Worm (Caenorhabditis elegans) whole organism, L3 larva: Measurements from ENCODE around the gene ZK177.1.

ENCODE experiments used
- R02D3.7 ChIP-seq: fragments of 150-350 bp; optimal IDR thresholded peaks from 2 replicates; lab custom pipeline; 2014; ENCODE audit warnings: missing biosample characterization, missing genetic modification characterization
- ZK546.5 ChIP-seq: sonication (generic microtip); optimal IDR thresholded peaks from 2 replicates; lab custom pipeline; 2017; ENCODE audit warnings: missing biosample characterization, missing genetic modification characterization
- aly-2 ChIP-seq: fragments of 150-350 bp; optimal IDR thresholded peaks from 2 replicates; lab custom pipeline; 2014; ENCODE audit warnings: missing biosample characterization, missing genetic modification characterization
- ama-1 ChIP-seq: fragments of 150-350 bp; optimal IDR thresholded peaks from 2 replicates; lab custom pipeline; 2018
- ceh-16 ChIP-seq: sonication (generic microtip); optimal IDR thresholded peaks from 2 replicates; lab custom pipeline; 2017; ENCODE audit warnings: missing biosample characterization, missing genetic modification characterization
- ceh-28 ChIP-seq: fragments of 150-350 bp; optimal IDR thresholded peaks from 2 replicates; lab custom pipeline; 2014; ENCODE audit warnings: missing biosample characterization, missing genetic modification reagents, missing genetic modification characterization
- ceh-82 ChIP-seq: fragments of 150-350 bp; optimal IDR thresholded peaks from 2 replicates; lab custom pipeline; 2014; ENCODE audit warnings: missing biosample characterization, missing genetic modification characterization
- daf-12 ChIP-seq: fragments of 150-350 bp; optimal IDR thresholded peaks from 2 replicates; lab custom pipeline; 2014; ENCODE audit warnings: missing biosample characterization, missing genetic modification reagents, missing genetic modification characterization
- egl-27 ChIP-seq: sonication (generic microtip); optimal IDR thresholded peaks from 4 replicates; lab custom pipeline; 2017; ENCODE audit warnings: missing biosample characterization, missing genetic modification reagents, missing genetic modification characterization
- elt-1 ChIP-seq: fragments of 150-350 bp; optimal IDR thresholded peaks from 2 replicates; lab custom pipeline; 2014; ENCODE audit warnings: missing biosample characterization, missing genetic modification characterization
- elt-2 ChIP-seq: sonication (generic microtip); optimal IDR thresholded peaks from 2 replicates; lab custom pipeline; 2016; ENCODE audit warnings: missing genetic modification reagents, mild to moderate bottlenecking, missing genetic modification characterization, missing compliant biosample characterization
- elt-3 ChIP-seq, 3 experiments: fragments of 150-350 bp in 1 of 3; sonication (generic microtip) in 2 of 3; optimal IDR thresholded peaks; 2 replicates in 2 of 3; 4 replicates in 1 of 3; lab custom pipeline; 2014 to 2017; ENCODE audit warnings: missing biosample characterization in 3 of 3, missing genetic modification characterization in 3 of 3
- eor-1 ChIP-seq, 2 experiments: fragments of 150-350 bp; optimal IDR thresholded peaks; 2 replicates each; lab custom pipeline; 2014 to 2018; ENCODE audit warnings: missing biosample characterization in 2 of 2, missing genetic modification characterization in 2 of 2
- fkh-10 ChIP-seq: sonication (generic microtip); optimal IDR thresholded peaks from 2 replicates; lab custom pipeline; 2017; ENCODE audit warnings: missing biosample characterization, missing genetic modification reagents, missing genetic modification characterization
- fkh-2 ChIP-seq: fragments of 150-350 bp; optimal IDR thresholded peaks from 2 replicates; lab custom pipeline; 2014; ENCODE audit warnings: missing biosample characterization, missing genetic modification reagents, missing genetic modification characterization
- hmg-11 ChIP-seq: sonication (generic microtip); optimal IDR thresholded peaks from 2 replicates; lab custom pipeline; 2016; ENCODE audit warnings: missing genetic modification characterization, missing compliant biosample characterization
- jun-1 ChIP-seq: fragments of 150-350 bp; optimal IDR thresholded peaks from 2 replicates; lab custom pipeline; 2014; ENCODE audit warnings: missing biosample characterization, missing genetic modification reagents, missing genetic modification characterization
- lin-15B ChIP-seq: fragments of 150-350 bp; optimal IDR thresholded peaks from 2 replicates; lab custom pipeline; 2014; ENCODE audit warnings: missing biosample characterization, missing genetic modification characterization
- lin-39 ChIP-seq: fragments of 150-350 bp; optimal IDR thresholded peaks from 2 replicates; lab custom pipeline; 2018; ENCODE audit warnings: missing biosample characterization, missing genetic modification reagents, missing genetic modification characterization
- lsy-12 ChIP-seq: sonication (generic microtip); optimal IDR thresholded peaks from 2 replicates; lab custom pipeline; 2016; ENCODE audit warnings: mild to moderate bottlenecking, missing genetic modification characterization, missing compliant biosample characterization
- mdl-1 ChIP-seq: fragments of 150-350 bp; optimal IDR thresholded peaks from 2 replicates; lab custom pipeline; 2014; ENCODE audit warnings: missing biosample characterization, missing genetic modification characterization
- mml-1 ChIP-seq: fragments of 150-350 bp; sonication (generic microtip); optimal IDR thresholded peaks from 3 replicates; lab custom pipeline; 2014; ENCODE audit warnings: missing biosample characterization, missing genetic modification characterization
- nfya-1 ChIP-seq: sonication (generic microtip); optimal IDR thresholded peaks from 2 replicates; lab custom pipeline; 2017; ENCODE audit warnings: missing genetic modification characterization, mild to moderate bottlenecking, missing compliant biosample characterization, antibody characterized with exemption, moderate library complexity; ENCODE audit not compliant: insufficient read depth
- nhr-12 ChIP-seq: fragments of 150-350 bp; optimal IDR thresholded peaks from 2 replicates; lab custom pipeline; 2014; ENCODE audit warnings: missing biosample characterization, missing genetic modification characterization
- nhr-237 ChIP-seq: fragments of 150-350 bp; optimal IDR thresholded peaks from 2 replicates; lab custom pipeline; 2014; ENCODE audit warnings: missing biosample characterization, missing genetic modification characterization
- nhr-25 ChIP-seq: sonication (generic microtip); optimal IDR thresholded peaks from 2 replicates; lab custom pipeline; 2017; ENCODE audit warnings: missing biosample characterization, missing genetic modification characterization
- nhr-28 ChIP-seq: fragments of 150-350 bp; optimal IDR thresholded peaks from 2 replicates; lab custom pipeline; 2014; ENCODE audit warnings: missing biosample characterization, missing genetic modification characterization
- nhr-43 ChIP-seq: sonication (generic microtip); optimal IDR thresholded peaks from 2 replicates; lab custom pipeline; 2016; ENCODE audit warnings: mild to moderate bottlenecking, missing genetic modification characterization, missing compliant biosample characterization; ENCODE audit not compliant: poor library complexity, severe bottlenecking
- nhr-67 ChIP-seq: fragments of 150-350 bp; optimal IDR thresholded peaks from 2 replicates; lab custom pipeline; 2014; ENCODE audit warnings: missing biosample characterization, missing genetic modification characterization
- nhr-76 ChIP-seq: fragments of 150-350 bp; sonication (generic microtip); optimal IDR thresholded peaks from 5 replicates; lab custom pipeline; 2014; ENCODE audit warnings: missing biosample characterization, missing genetic modification characterization
- pha-4 ChIP-seq: fragments of 150-350 bp; optimal IDR thresholded peaks from 2 replicates; lab custom pipeline; 2014; ENCODE audit warnings: missing biosample characterization, missing genetic modification reagents, missing genetic modification characterization
- pqm-1 ChIP-seq: fragments of 150-350 bp; optimal IDR thresholded peaks from 2 replicates; lab custom pipeline; 2017; ENCODE audit warnings: missing biosample characterization, missing genetic modification characterization, inconsistent platforms
- sea-2 ChIP-seq: fragments of 150-350 bp; sonication (generic microtip); optimal IDR thresholded peaks from 4 replicates; lab custom pipeline; 2014; ENCODE audit warnings: missing biosample characterization, missing genetic modification reagents, missing genetic modification characterization
- snpc-4 ChIP-seq: fragments of 150-350 bp; optimal IDR thresholded peaks from 2 replicates; lab custom pipeline; 2014; ENCODE audit warnings: missing biosample characterization, missing genetic modification characterization
- tbx-2 ChIP-seq: sonication (generic microtip); optimal IDR thresholded peaks from 2 replicates; lab custom pipeline; 2016; ENCODE audit warnings: mild to moderate bottlenecking, missing genetic modification characterization, missing compliant biosample characterization
- unc-39 ChIP-seq: sonication (generic microtip); optimal IDR thresholded peaks from 4 replicates; lab custom pipeline; 2017; ENCODE audit warnings: missing biosample characterization, missing genetic modification characterization
- unc-62 ChIP-seq: fragments of 150-350 bp; sonication (generic microtip); optimal IDR thresholded peaks from 4 replicates; lab custom pipeline; 2014; ENCODE audit warnings: missing biosample characterization, missing genetic modification reagents, missing genetic modification characterization
- zag-1 ChIP-seq: fragments of 150-350 bp; optimal IDR thresholded peaks from 2 replicates; lab custom pipeline; 2014; ENCODE audit warnings: missing biosample characterization, missing genetic modification characterization
- ztf-11 ChIP-seq: fragments of 150-350 bp; optimal IDR thresholded peaks from 2 replicates; lab custom pipeline; 2014; ENCODE audit warnings: missing biosample characterization, missing genetic modification characterization
- ztf-4 ChIP-seq: fragments of 150-350 bp; optimal IDR thresholded peaks from 2 replicates; lab custom pipeline; 2014; ENCODE audit warnings: missing biosample characterization, missing genetic modification characterization

ZK177.1 gene

DNA sequence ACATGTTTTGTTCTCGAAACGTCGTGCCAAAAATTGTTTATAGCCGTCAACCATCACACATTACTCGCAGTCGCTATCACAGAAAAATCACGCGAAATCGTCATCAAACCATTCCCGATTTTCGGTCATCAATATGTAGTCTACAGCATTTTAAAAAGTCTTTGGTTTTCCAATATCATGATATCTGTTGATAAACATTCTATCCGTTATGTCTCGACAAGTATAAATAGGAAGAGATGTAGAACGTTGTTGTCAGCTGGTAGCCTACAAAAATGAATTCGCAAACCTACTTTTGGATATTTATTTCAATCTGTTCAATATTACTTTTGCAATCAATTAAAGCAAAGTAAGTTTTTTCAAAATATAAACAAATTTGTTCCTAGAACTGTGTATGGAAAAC is 31.6 kb upstream of the ZK177.1 start, which contains the start of gene F12A10.1:
Gene F12A10.1, plus strand, starts transcription at position 166 of the 400 bp plus-strand sequence.
- TF ChIP-seq nhr-76 (tag; lab: Kevin White, UChicago) = no peak
- no peak for TF ChIP-seq fkh-2 (tag; lab: Kevin White, UChicago)
- no peak for TF ChIP-seq jun-1 (tag; lab: Kevin White, UChicago)
- TF ChIP-seq nhr-43 = no peak
- no peak for TF ChIP-seq ztf-11
- no peak for TF ChIP-seq nhr-12 (tag; lab: Kevin White, UChicago)

- TF ChIP-seq elt-2 (tag; lab: Kevin White, UChicago) = no peak
- TF ChIP-seq tbx-2 (tag; lab: Kevin White, UChicago) = no peak
- TF ChIP-seq elt-3 (tag; optimal IDR thresholded peaks at IDR 0.05; lab: Kevin White, UChicago) = no peak
- no peak for TF ChIP-seq pha-4 (tag; lab: Kevin White, UChicago)
- no peak for TF ChIP-seq hmg-11 (tag; lab: Kevin White, UChicago)
- TF ChIP-seq eor-1 (tag; optimal IDR thresholded peaks at IDR 0.05; lab: Kevin White, UChicago) = no peak
- no peak for TF ChIP-seq fkh-10 (GFP tag; lab: Kevin White, UChicago)
- TF ChIP-seq lsy-12 (tag; lab: Kevin White, UChicago) = no peak
- no peak for TF ChIP-seq lin-39 (tag; lab: Kevin White, UChicago)
- TF ChIP-seq ZK546.5 (tag; lab: Kevin White, UChicago) = no peak
- TF ChIP-seq ama-1 = no peak
- TF ChIP-seq R02D3.7 (tag; lab: Kevin White, UChicago) = no peak
- TF ChIP-seq unc-62 (GFP tag; lab: Kevin White, UChicago) = no peak
- TF ChIP-seq unc-39 (tag; lab: Kevin White, UChicago) = no peak
- TF ChIP-seq sea-2 (GFP tag; lab: Kevin White, UChicago) = no peak
- TF ChIP-seq ztf-11 = no peak
- no peak for TF ChIP-seq zag-1 (tag; lab: Kevin White, UChicago)
These were observed 30.4 kb upstream of the ZK177.1 start for ce11 chrII:5497541-5497940.

ce11 chrII:5498156-5498739 is 29.7 kb upstream of the ZK177.1 start, which contains the start of the genes suex-1 and F12A10.9:
suex-1 (minus strand) TSS chrII:5498256.
F12A10.9 (plus strand) TSS chrII:5498689.
- no peak for TF ChIP-seq elt-1 (tag; lab: Kevin White, UChicago)
- no peak for TF ChIP-seq pha-4 (tag; lab: Kevin White, UChicago)
- no peak for TF ChIP-seq sea-2 (GFP tag; lab: Kevin White, UChicago)

DNA sequence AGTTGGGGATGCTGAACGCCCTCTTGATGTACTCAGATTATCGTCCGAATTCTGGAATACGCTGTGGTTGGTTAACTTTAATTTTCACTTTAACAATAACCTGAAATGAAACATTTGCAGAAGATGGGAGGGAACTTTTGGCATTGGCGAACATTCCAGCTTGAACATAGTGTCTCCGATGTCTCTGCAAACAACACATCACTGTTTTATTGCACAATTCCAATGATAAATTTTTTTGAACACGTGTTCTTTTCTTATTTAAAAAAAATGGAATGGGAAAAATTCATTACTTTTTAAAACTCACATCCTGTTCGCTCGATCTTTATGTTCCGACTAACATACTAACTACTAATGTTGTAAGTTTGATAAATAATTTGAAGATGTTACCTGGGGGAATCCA is 27.5 kb upstream of the ZK177.1 start, which contains the start of gene fzy-1:
Gene fzy-1, plus strand, starts transcription at position 301 of the 400 bp plus-strand sequence.
- TF ChIP-seq eor-1 (tag; optimal IDR thresholded peaks at IDR 0.05; lab: Kevin White, UChicago) = no peak
- TF ChIP-seq aly-2 (tag; lab: Kevin White, UChicago) = no peak
- no peak for TF ChIP-seq nhr-25 (tag; lab: Kevin White, UChicago)
- no peak for TF ChIP-seq pqm-1
- TF ChIP-seq nhr-28 (tag; lab: Kevin White, UChicago) = no peak
- no peak for TF ChIP-seq nhr-237 (tag; lab: Kevin White, UChicago)
- TF ChIP-seq ZK546.5 (tag; lab: Kevin White, UChicago) = no peak
- TF ChIP-seq elt-3 (tag; optimal IDR thresholded peaks at IDR 0.05; lab: Kevin White, UChicago) = no peak

DNA sequence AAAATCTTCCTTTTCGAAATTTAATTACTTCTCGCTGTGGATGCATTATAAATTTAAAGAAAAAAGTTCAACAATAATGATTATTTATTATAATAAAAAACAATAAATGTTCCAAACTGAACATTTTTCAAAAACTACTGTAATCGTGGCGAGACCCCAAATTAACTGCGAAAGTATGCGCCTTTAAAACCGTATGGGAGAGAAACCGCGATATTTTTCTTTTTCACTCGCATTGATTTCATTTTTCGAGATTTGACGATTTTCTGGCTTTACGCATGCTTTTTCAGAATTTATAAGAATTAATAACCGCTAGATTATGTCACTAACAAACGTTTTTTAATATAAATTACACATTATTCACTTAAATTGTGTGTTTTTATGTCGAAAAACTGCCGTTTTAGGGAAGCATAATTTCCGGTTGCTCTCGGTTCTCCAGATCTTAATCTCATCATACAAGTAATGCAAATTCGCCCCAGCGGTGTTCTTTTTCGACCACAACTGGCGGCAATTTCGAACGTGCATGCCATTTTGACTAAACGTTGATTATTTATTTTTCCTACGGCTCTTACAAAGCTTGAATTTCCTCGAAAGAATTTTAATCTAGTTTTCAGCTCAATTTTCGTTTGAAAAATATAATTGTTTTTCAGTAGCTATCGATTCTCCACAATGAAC is 26.8 kb upstream of the ZK177.1 start, which contains the start of gene F12A10.8:
Gene F12A10.8, minus strand, starts transcription at position 79 of the 672 bp plus-strand sequence.
- TF ChIP-seq mdl-1 = no peak
- TF ChIP-seq ama-1 = no peak
- no peak for TF ChIP-seq ceh-28
- no peak for TF ChIP-seq ZK546.5 (tag; lab: Kevin White, UChicago)
- no peak for TF ChIP-seq nhr-67 (tag; lab: Kevin White, UChicago)
- no peak for TF ChIP-seq fkh-2 (tag; lab: Kevin White, UChicago)
- no peak for TF ChIP-seq mml-1 (tag; lab: Kevin White, UChicago)
- TF ChIP-seq R02D3.7 (tag; lab: Kevin White, UChicago) = no peak
- TF ChIP-seq pqm-1 = no peak
- TF ChIP-seq nfya-1 (tag; lab: Kevin White, UChicago) = peak; percentile 44
- TF ChIP-seq eor-1 (tag; optimal IDR thresholded peaks at IDR 0.05; lab: Kevin White, UChicago) = no peak
- TF ChIP-seq ztf-4 = no peak
- peak; percentile 13 for TF ChIP-seq elt-2 (tag; lab: Kevin White, UChicago)
- no peak for TF ChIP-seq nhr-28 (tag; lab: Kevin White, UChicago)
- TF ChIP-seq egl-27 (tag; lab: Kevin White, UChicago) = no peak
- no peak for TF ChIP-seq ceh-16
- peak; percentile 5 for TF ChIP-seq elt-1 (tag; lab: Kevin White, UChicago)
- no peak for TF ChIP-seq aly-2 (tag; lab: Kevin White, UChicago)
- no peak for TF ChIP-seq nhr-12 (tag; lab: Kevin White, UChicago)
- no peak for TF ChIP-seq zag-1 (tag; lab: Kevin White, UChicago)
- TF ChIP-seq unc-62 (GFP tag; lab: Kevin White, UChicago) = no peak
- TF ChIP-seq lin-15B (tag; lab: Kevin White, UChicago) = peak; percentile 76
- TF ChIP-seq daf-12 (tag; lab: Kevin White, UChicago) = no peak
- TF ChIP-seq nhr-25 (tag; lab: Kevin White, UChicago) = no peak
- TF ChIP-seq fkh-10 (GFP tag; lab: Kevin White, UChicago) = no peak
- peak; percentile 37 for TF ChIP-seq lin-39 (tag; lab: Kevin White, UChicago)
- TF ChIP-seq tbx-2 (tag; lab: Kevin White, UChicago) = no peak
- TF ChIP-seq snpc-4 (tag; lab: Kevin White, UChicago) = no peak
- TF ChIP-seq ceh-82 (tag; lab: Kevin White, UChicago) = no peak
